Fruit fly (Drosophila melanogaster): ENCODE data around the gene CG33060.

The CG33060 gene

DNA sequence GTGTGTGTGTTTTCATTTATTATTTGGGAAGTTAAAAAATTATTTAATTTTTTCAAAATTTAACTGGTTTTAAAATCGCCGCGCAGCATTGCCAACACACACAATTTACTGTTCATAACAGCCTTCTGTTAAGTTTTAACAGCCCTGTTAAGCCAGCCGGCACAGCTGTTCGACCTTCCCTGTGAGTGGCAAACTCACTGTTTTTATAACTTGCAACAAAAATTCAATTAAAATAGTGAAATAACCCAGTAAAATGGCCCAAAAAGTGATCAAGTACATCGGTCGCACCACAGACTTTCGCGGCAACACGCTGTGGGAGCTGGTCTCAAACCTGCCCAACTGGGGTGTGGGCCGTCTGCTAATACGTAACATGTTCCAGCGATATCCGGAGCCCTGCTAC, 17.1 kb downstream of the CG33060 start, which contains the start of gene mRpS34:
TSS of gene mRpS34 (plus strand) at position 161 of the 400 bp plus-strand sequence.
- TF ChIP-seq topi (GFP tag; optimal IDR thresholded peaks at IDR 0.05) (no peak), CG32006 (GFP tag; optimal IDR thresholded peaks at IDR 0.05) (no peak), Eip93F (GFP tag; optimal IDR thresholded peaks at IDR 0.05) (no peak), CG31627 (GFP tag; optimal IDR thresholded peaks at IDR 0.05) (no peak), fd85E (GFP tag; optimal IDR thresholded peaks at IDR 0.05) (no peak), fkh (GFP tag; optimal IDR thresholded peaks at IDR 0.05) (no peak), CG6808 (GFP tag; optimal IDR thresholded peaks at IDR 0.05) (no peak), CG7368 (GFP tag; optimal IDR thresholded peaks at IDR 0.05) (no peak), CG8632 (GFP tag; optimal IDR thresholded peaks at IDR 0.05) (no peak), CG6163 (GFP tag; IDR thresholded peaks at IDR 0.05) (no peak), net (GFP tag; optimal IDR thresholded peaks at IDR 0.05) (no peak)

DNA sequence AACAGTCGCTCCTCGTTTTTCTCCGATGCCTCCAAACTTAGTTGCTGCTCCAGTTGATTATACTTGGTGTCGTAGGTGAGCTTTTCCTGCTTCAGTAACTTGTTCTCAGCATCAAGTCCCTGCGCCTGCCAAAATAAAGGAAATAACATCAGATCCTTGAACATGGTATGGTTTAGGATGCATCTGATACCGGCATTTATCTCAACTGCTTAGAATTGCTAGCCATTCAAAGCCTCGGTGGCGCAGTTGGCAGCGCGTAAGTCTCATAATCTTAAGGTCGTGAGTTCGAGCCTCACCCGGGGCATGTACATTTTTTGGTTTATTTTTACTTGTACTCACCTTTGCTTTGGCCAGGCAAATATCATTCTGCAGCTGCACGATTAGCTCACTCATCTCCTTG, 18.8 kb downstream of the CG33060 start:
- TF ChIP-seq Sox102F (GFP tag; optimal IDR thresholded peaks at IDR 0.05) (no peak), CG31627 (GFP tag; optimal IDR thresholded peaks at IDR 0.05) (no peak), salr (GFP tag; optimal IDR thresholded peaks at IDR 0.05) (no peak), CG8119 (GFP tag; IDR thresholded peaks at IDR 0.05) (no peak), CG6276 (GFP tag; optimal IDR thresholded peaks at IDR 0.05) (no peak), CG6792 (GFP tag; optimal IDR thresholded peaks at IDR 0.05) (no peak), Eip75B (GFP tag; optimal IDR thresholded peaks at IDR 0.05) (no peak), Eip78C (GFP tag) (no peak), acj6 (GFP tag; optimal IDR thresholded peaks at IDR 0.05) (no peak), Sox14 (GFP tag; optimal IDR thresholded peaks at IDR 0.05) (no peak), CG10669 (GFP tag; optimal IDR thresholded peaks at IDR 0.05) (no peak), CG15336 (GFP tag; IDR thresholded peaks at IDR 0.05) (no peak), cyc (GFP tag; optimal IDR thresholded peaks at IDR 0.05) (no peak), CG10631 (GFP tag; optimal IDR thresholded peaks at IDR 0.05) (no peak), CG11902 (GFP tag; optimal IDR thresholded peaks at IDR 0.05) (no peak), CG7368 (GFP tag; optimal IDR thresholded peaks at IDR 0.05) (no peak), Met (GFP tag; optimal IDR thresholded peaks at IDR 0.05) (no peak), CG9139 (GFP tag; optimal IDR thresholded peaks at IDR 0.05) (no peak), CG4318 (GFP tag; optimal IDR thresholded peaks at IDR 0.05) (no peak), CG32006 (GFP tag; optimal IDR thresholded peaks at IDR 0.05) (no peak)

DNA sequence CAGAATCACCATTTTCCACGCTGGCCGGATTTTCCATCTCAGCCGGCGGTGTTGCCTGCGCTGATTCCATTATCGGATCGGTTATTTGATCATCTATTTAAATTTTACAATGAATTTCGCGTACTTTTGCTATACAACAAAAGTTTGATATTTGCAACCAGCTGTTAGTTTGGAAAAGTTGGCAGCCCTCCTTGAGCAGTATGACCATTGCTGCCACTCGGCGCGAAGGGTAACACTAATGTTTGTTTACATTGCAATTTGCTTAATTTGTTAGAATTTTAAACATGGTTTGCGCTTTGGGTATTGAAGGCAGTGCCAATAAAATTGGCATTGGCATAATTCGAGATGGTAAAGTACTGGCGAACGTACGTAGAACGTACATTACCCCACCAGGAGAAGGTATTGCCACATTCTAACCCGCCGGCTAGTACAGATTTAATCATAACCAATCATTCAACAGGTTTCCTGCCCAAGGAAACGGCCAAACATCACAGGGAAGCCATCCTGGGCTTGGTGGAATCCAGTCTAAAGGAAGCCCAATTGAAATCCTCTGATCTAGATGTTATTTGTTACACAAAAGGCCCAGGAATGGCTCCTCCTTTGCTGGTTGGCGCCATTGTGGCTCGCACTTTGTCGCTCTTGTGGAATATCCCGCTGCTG, 21.1 kb downstream of the CG33060 start, which contains the start of the genes Golgin104 and Tcs3:
TSS of gene Golgin104 (minus strand) at position 182 of the 660 bp plus-strand sequence.
TSS of gene Tcs3 (plus strand) at position 222 of the 660 bp plus-strand sequence.
- peak; percentile 99 for TF ChIP-seq fkh (GFP tag; optimal IDR thresholded peaks at IDR 0.05)
- TF ChIP-seq Lpt (GFP tag; optimal IDR thresholded peaks at IDR 0.05) = no peak

DNA sequence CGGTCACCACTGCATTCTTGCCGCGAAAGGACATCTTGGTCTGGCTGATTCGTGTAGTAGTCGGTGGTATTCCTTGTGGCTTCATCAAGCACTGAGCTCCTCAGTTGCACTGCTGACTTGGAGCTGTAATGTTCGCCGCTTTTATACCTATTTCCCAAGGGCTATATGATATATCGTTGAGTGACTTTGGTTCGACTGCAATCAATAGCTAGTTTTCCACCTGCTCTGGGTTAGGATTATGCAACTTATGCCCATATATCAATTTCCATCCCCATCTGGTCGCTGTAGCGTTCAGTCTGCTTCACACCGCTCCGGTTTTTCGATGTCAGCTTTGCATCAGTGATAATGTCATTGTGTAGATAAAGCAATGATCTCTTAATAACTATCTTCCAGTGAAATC, 23.4 kb downstream of the CG33060 start, which contains the start of gene Pdh:
TSS of gene Pdh (minus strand) at position 101 of the 400 bp plus-strand sequence.
- TF ChIP-seq Met (GFP tag; optimal IDR thresholded peaks at IDR 0.05) = no peak
- TF ChIP-seq Eip78C (GFP tag) = peak; percentile 1

DNA sequence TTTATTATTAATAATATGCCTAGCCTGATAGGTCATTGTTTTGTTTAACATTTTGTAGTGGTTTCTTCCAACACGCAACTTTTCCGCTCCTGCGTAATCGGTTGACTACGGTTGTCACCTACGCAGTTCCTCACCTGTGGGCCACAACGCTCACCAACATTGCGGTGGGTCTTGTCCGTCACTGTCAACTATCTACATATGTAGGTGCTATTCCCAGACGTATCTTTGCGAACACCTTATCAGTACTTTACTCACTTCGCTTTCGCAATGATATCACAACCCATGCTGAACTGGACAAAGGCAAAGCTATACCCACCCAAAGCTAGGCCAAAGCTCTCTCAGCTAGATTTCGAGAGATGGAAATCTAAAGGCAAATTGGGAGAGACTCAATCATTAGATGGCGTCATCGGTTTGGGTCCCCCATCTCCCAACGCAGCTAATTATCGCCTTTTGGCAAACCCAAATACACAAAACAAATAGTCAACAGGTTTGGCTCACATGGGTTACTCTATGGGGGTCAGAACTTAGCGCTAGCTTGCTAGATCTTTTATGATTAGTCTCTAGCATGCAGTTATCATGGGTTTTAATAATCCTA, 25.4 kb downstream of the CG33060 start:
- peak; percentile 62 for TF ChIP-seq fkh (GFP tag; optimal IDR thresholded peaks at IDR 0.05)
- peak; percentile 40 for TF ChIP-seq Eip78C (GFP tag)
- TF ChIP-seq pdm3 (GFP tag; optimal IDR thresholded peaks at IDR 0.05) = no peak
- no peak for TF ChIP-seq eg (GFP tag; IDR thresholded peaks at IDR 0.05)
- TF ChIP-seq vri (GFP tag; optimal IDR thresholded peaks at IDR 0.05) = peak; percentile 72
